Worm (Caenorhabditis elegans) whole organism, young adult: Measurements from ENCODE around the gene srw-97.

Experiments
- ama-1 ChIP-seq, 3 experiments: fragments of 150-350 bp in 1 of 3; sonication (generic microtip) in 2 of 3; optimal IDR thresholded peaks; 2 replicates each; lab custom pipeline; 2014 to 2018; ENCODE audit warnings: missing biosample characterization in 2 of 3, missing genetic modification characterization in 2 of 3, missing genetic modification reagents in 2 of 3
- athp-1 ChIP-seq: sonication (generic microtip); optimal IDR thresholded peaks from 2 replicates; lab custom pipeline; 2017; ENCODE audit warnings: mild to moderate bottlenecking, missing genetic modification characterization, missing compliant biosample characterization

ce11 chrII:1648768-1649167 is 20.0 kb downstream of the srw-97 start, which contains the start of gene fbxb-21:
- TF ChIP-seq athp-1 (tag; lab: Kevin White, UChicago), result no peak
- TF ChIP-seq ama-1 (optimal IDR thresholded peaks at IDR 0.05; lab: Kevin White, UChicago), result no peak
- no peak for TF ChIP-seq ama-1 (GFP tag; optimal IDR thresholded peaks at IDR 0.05; lab: Kevin White, UChicago)
